Fruit fly (Drosophila melanogaster): ENCODE results near the gene CG10375.

- no peak for TF ChIP-seq CG15336 (GFP tag; IDR thresholded peaks at IDR 0.05)
- no peak for TF ChIP-seq CG6792 (GFP tag; optimal IDR thresholded peaks at IDR 0.05)
- no peak for TF ChIP-seq CG11902 (GFP tag; optimal IDR thresholded peaks at IDR 0.05)
Observed at dm6 chr3R:23721936-23722335, 45.6 kb upstream of the CG10375 start.
